Fruit fly (Drosophila melanogaster) whole organism, embryonic: ENCODE measurements around the gene CG33090.
A peak's percentile ranks its signal among the peaks of the same experiment; 100 is the strongest.

Experiments
- Ada2b ChIP-seq: fragments of 200-800 bp; sonication (Bioruptor generic); IDR thresholded peaks from 2 replicates; pipeline ENCODE4 v1.3.6; 2022; ENCODE audit warnings: missing biosample characterization, missing genetic modification characterization
- CG10565 ChIP-seq: fragments of 200-800 bp; sonication (Bioruptor generic); optimal IDR thresholded peaks from 3 replicates; lab custom pipeline; 2016; ENCODE audit warnings: missing biosample characterization, mild to moderate bottlenecking, missing genetic modification characterization
- CG12219 ChIP-seq: fragments of 200-800 bp; sonication (Bioruptor generic); optimal IDR thresholded peaks from 3 replicates; lab custom pipeline; 2018; ENCODE audit warnings: missing biosample characterization, mild to moderate bottlenecking, missing genetic modification characterization
- CG13123 ChIP-seq: fragments of 200-800 bp; sonication (Bioruptor generic); optimal IDR thresholded peaks from 2 replicates; lab custom pipeline; 2016; ENCODE audit warnings: missing biosample characterization, missing genetic modification characterization
- CG14014 ChIP-seq: fragments of 200-800 bp; sonication (Bioruptor generic); IDR thresholded peaks from 2 replicates; pipeline ENCODE4 v1.3.6; 2022; ENCODE audit warnings: missing biosample characterization, missing genetic modification characterization
- CG1529 ChIP-seq: fragments of 200-800 bp; sonication (Bioruptor generic); optimal IDR thresholded peaks from 3 replicates; lab custom pipeline; 2018; ENCODE audit warnings: missing biosample characterization, missing genetic modification characterization
- CG1602 ChIP-seq: fragments of 200-800 bp; sonication (Bioruptor generic); optimal IDR thresholded peaks from 3 replicates; lab custom pipeline; 2016; ENCODE audit warnings: missing biosample characterization, missing genetic modification characterization
- CG1832 ChIP-seq: fragments of 200-800 bp; sonication (Bioruptor generic); optimal IDR thresholded peaks from 2 replicates; lab custom pipeline; 2017; ENCODE audit warnings: missing biosample characterization, mild to moderate bottlenecking, missing genetic modification characterization, inconsistent platforms
- CG18599 ChIP-seq: fragments of 200-800 bp; sonication (Bioruptor generic); optimal IDR thresholded peaks from 3 replicates; lab custom pipeline; 2017; ENCODE audit warnings: missing biosample characterization, missing genetic modification characterization, mild to moderate bottlenecking, moderate library complexity, missing genetic modification reagents
- CG2199 ChIP-seq: fragments of 200-800 bp; sonication (Bioruptor generic); IDR thresholded peaks from 3 replicates; pipeline ENCODE4 v1.3.6; 2022; ENCODE audit warnings: missing biosample characterization, missing genetic modification characterization
- CG2678 ChIP-seq: fragments of 200-800 bp; sonication (Bioruptor generic); optimal IDR thresholded peaks from 3 replicates; lab custom pipeline; 2019; ENCODE audit warnings: missing biosample characterization, mild to moderate bottlenecking, missing genetic modification characterization, moderate library complexity
- CG30403 ChIP-seq: fragments of 200-800 bp; sonication (Bioruptor generic); optimal IDR thresholded peaks from 3 replicates; lab custom pipeline; 2016; ENCODE audit warnings: missing biosample characterization, missing genetic modification characterization
- CG31388 ChIP-seq: fragments of 200-800 bp; sonication (Bioruptor generic); optimal IDR thresholded peaks from 2 replicates; lab custom pipeline; 2016; ENCODE audit warnings: missing biosample characterization, missing genetic modification characterization
- CG3281 ChIP-seq: fragments of 200-800 bp; sonication (Bioruptor generic); optimal IDR thresholded peaks from 3 replicates; lab custom pipeline; 2017; ENCODE audit warnings: missing biosample characterization, mild to moderate bottlenecking, missing genetic modification characterization
- CG4820 ChIP-seq: fragments of 200-800 bp; sonication (Bioruptor generic); optimal IDR thresholded peaks from 3 replicates; lab custom pipeline; 2016; ENCODE audit warnings: missing biosample characterization, missing genetic modification characterization
- CG7556 ChIP-seq: fragments of 200-800 bp; sonication (Bioruptor generic); optimal IDR thresholded peaks from 2 replicates; lab custom pipeline; 2017; ENCODE audit warnings: missing biosample characterization, mild to moderate bottlenecking, missing genetic modification characterization
- CG8281 ChIP-seq: fragments of 200-800 bp; sonication (Bioruptor generic); optimal IDR thresholded peaks from 2 replicates; lab custom pipeline; 2018; ENCODE audit warnings: missing biosample characterization, mild to moderate bottlenecking, missing genetic modification characterization, moderate library complexity
- CG8944 ChIP-seq: fragments of 200-800 bp; sonication (Bioruptor generic); optimal IDR thresholded peaks from 3 replicates; lab custom pipeline; 2016; ENCODE audit warnings: missing biosample characterization, missing genetic modification characterization
- Dp ChIP-seq: fragments of 200-800 bp; sonication (Bioruptor generic); optimal IDR thresholded peaks from 2 replicates; lab custom pipeline; 2018; ENCODE audit warnings: missing biosample characterization, mild to moderate bottlenecking, missing genetic modification characterization, moderate library complexity
- HLH4C ChIP-seq: fragments of 200-800 bp; sonication (Bioruptor generic); IDR thresholded peaks from 3 replicates; pipeline ENCODE4 v1.3.6; 2022; ENCODE audit warnings: missing biosample characterization, missing genetic modification characterization; ENCODE audit not compliant: partially characterized antibody
- Max ChIP-seq: fragments of 200-800 bp; sonication (Bioruptor generic); optimal IDR thresholded peaks from 2 replicates; lab custom pipeline; 2016; ENCODE audit warnings: missing biosample characterization, mild to moderate bottlenecking, missing genetic modification characterization
- Med ChIP-seq: fragments of 200-800 bp; sonication (Bioruptor generic); peaks from one replicate; lab custom pipeline; 2016; ENCODE audit warnings: missing biosample characterization, missing genetic modification characterization, mild to moderate bottlenecking, inconsistent platforms, moderate library complexity
- Pdp1 ChIP-seq, 2 experiments: fragments of 200-800 bp; sonication (Bioruptor generic); optimal IDR thresholded peaks; 3 replicates each; lab custom pipeline; 2016; ENCODE audit warnings: missing biosample characterization in 2 of 2, missing genetic modification characterization in 2 of 2, mild to moderate bottlenecking in 1 of 2, moderate library complexity in 1 of 2
- Rfx ChIP-seq: fragments of 200-800 bp; sonication (Bioruptor generic); IDR thresholded peaks from 2 replicates; pipeline ENCODE4 v1.3.6; 2022; ENCODE audit warnings: missing biosample characterization, missing genetic modification characterization
- Sin3A ChIP-seq: fragments of >200 bp; optimal IDR thresholded peaks from 2 replicates; lab custom pipeline; 2018
- Spps ChIP-seq: fragments of 200-800 bp; sonication (Bioruptor generic); optimal IDR thresholded peaks from 2 replicates; lab custom pipeline; 2018; ENCODE audit warnings: missing biosample characterization, mild to moderate bottlenecking, missing genetic modification characterization
- Usf ChIP-seq: fragments of 200-800 bp; sonication (Bioruptor generic); optimal IDR thresholded peaks from 2 replicates; lab custom pipeline; 2017; ENCODE audit warnings: missing genotype, missing biosample characterization, missing genetic modification characterization
- Xrp1 ChIP-seq: fragments of 200-800 bp; sonication (Bioruptor generic); IDR thresholded peaks from 2 replicates; pipeline ENCODE4 v1.3.6; 2022; ENCODE audit warnings: missing biosample characterization, missing genetic modification characterization
- ac ChIP-seq: fragments of 200-800 bp; sonication (Bioruptor generic); optimal IDR thresholded peaks from 3 replicates; lab custom pipeline; 2017; ENCODE audit warnings: missing biosample characterization, mild to moderate bottlenecking, missing genetic modification characterization
- aop ChIP-seq: fragments of 200-800 bp; sonication (Bioruptor generic); IDR thresholded peaks from 2 replicates; pipeline ENCODE4 v1.3.6; 2022; ENCODE audit warnings: missing biosample characterization, missing genetic modification characterization
- en ChIP-seq: fragments of 200-800 bp; sonication (Bioruptor generic); optimal IDR thresholded peaks from 2 replicates; lab custom pipeline; 2016; ENCODE audit warnings: missing biosample characterization, missing genetic modification characterization
- eve ChIP-seq, 2 experiments: fragments of >200 bp; optimal IDR thresholded peaks; 2 replicates each; lab custom pipeline; 2017; ENCODE audit warnings: missing biosample characterization in 2 of 2, missing genetic modification characterization in 2 of 2
- fd96Cb ChIP-seq: fragments of 200-800 bp; sonication (Bioruptor generic); optimal IDR thresholded peaks from 2 replicates; lab custom pipeline; 2018; ENCODE audit warnings: missing biosample characterization, mild to moderate bottlenecking, missing genetic modification characterization, moderate library complexity
- gcm2 ChIP-seq: fragments of 200-800 bp; sonication (Bioruptor generic); optimal IDR thresholded peaks from 2 replicates; lab custom pipeline; 2016; ENCODE audit warnings: missing biosample characterization, missing genetic modification characterization
- grn ChIP-seq: fragments of 200-800 bp; sonication (Bioruptor generic); optimal IDR thresholded peaks from 3 replicates; lab custom pipeline; 2017; ENCODE audit warnings: missing biosample characterization, missing genetic modification characterization
- h ChIP-seq: fragments of >200 bp; optimal IDR thresholded peaks from 2 replicates; lab custom pipeline; 2017
- hbn ChIP-seq: fragments of 200-800 bp; sonication (Bioruptor generic); IDR thresholded peaks from 2 replicates; pipeline ENCODE4 v1.3.6; 2022; ENCODE audit warnings: missing biosample characterization, missing genetic modification characterization; ENCODE audit not compliant: partially characterized antibody
- insv ChIP-seq, 2 experiments: fragments of 200-800 bp; sonication (Bioruptor generic); optimal IDR thresholded peaks; 3 replicates each; lab custom pipeline; 2016 to 2018; ENCODE audit warnings: missing biosample characterization in 2 of 2, missing genetic modification characterization in 2 of 2
- jumu ChIP-seq: fragments of 200-800 bp; sonication (Bioruptor generic); optimal IDR thresholded peaks from 3 replicates; lab custom pipeline; 2016; ENCODE audit warnings: missing biosample characterization, missing genetic modification characterization
- ken ChIP-seq: fragments of 200-800 bp; sonication (Bioruptor generic); IDR thresholded peaks from 3 replicates; pipeline ENCODE4 v1.3.6; 2022; ENCODE audit warnings: missing biosample characterization, missing genetic modification characterization
- klu ChIP-seq: fragments of 200-800 bp; sonication (Bioruptor generic); IDR thresholded peaks from 2 replicates; pipeline ENCODE4 v1.3.6; 2022; ENCODE audit warnings: missing biosample characterization, missing genetic modification characterization
- lab ChIP-seq: fragments of 200-800 bp; sonication (Bioruptor generic); optimal IDR thresholded peaks from 3 replicates; lab custom pipeline; 2017; ENCODE audit warnings: missing biosample characterization, missing genetic modification characterization, mild to moderate bottlenecking, moderate library complexity, missing genetic modification reagents
- lbe ChIP-seq: fragments of 200-800 bp; sonication (Bioruptor generic); optimal IDR thresholded peaks from 2 replicates; lab custom pipeline; 2016; ENCODE audit warnings: missing biosample characterization, mild to moderate bottlenecking, missing genetic modification characterization
- luna ChIP-seq: fragments of 200-800 bp; sonication (Bioruptor generic); optimal IDR thresholded peaks from 2 replicates; lab custom pipeline; 2016; ENCODE audit warnings: missing biosample characterization, missing genetic modification characterization
- mam ChIP-seq: fragments of 200-800 bp; sonication (Bioruptor generic); optimal IDR thresholded peaks from 3 replicates; lab custom pipeline; 2016; ENCODE audit warnings: missing biosample characterization, missing genetic modification characterization
- peb ChIP-seq: fragments of 200-800 bp; sonication (Bioruptor generic); IDR thresholded peaks from 2 replicates; pipeline ENCODE4 v1.3.6; 2022; ENCODE audit warnings: missing biosample characterization, missing genetic modification characterization
- pho ChIP-seq: fragments of 200-800 bp; sonication (Bioruptor generic); optimal IDR thresholded peaks from 2 replicates; lab custom pipeline; 2016; ENCODE audit warnings: missing biosample characterization, missing genetic modification characterization
- prd ChIP-seq, 3 experiments: fragments of >200 bp in 2 of 3; fragments of 200-800 bp in 1 of 3; sonication (Bioruptor generic) in 1 of 3; optimal IDR thresholded peaks in 2 of 3; IDR thresholded peaks in 1 of 3; 2 replicates in 2 of 3; 3 replicates in 1 of 3; pipeline versions ENCODE4 v1.3.6 to Lab custom; 2017 to 2022; ENCODE audit warnings: missing biosample characterization in 1 of 3, missing genetic modification characterization in 1 of 3
- ro ChIP-seq: fragments of 200-800 bp; sonication (Bioruptor generic); IDR thresholded peaks from 2 replicates; pipeline ENCODE4 v1.3.6; 2022; ENCODE audit warnings: missing biosample characterization, missing genetic modification characterization
- row ChIP-seq: fragments of 200-800 bp; sonication (Bioruptor generic); IDR thresholded peaks from 3 replicates; pipeline ENCODE4 v1.3.6; 2022; ENCODE audit warnings: missing biosample characterization, missing genetic modification characterization
- sima ChIP-seq: fragments of 200-800 bp; sonication (Bioruptor generic); optimal IDR thresholded peaks from 2 replicates; lab custom pipeline; 2016; ENCODE audit warnings: missing biosample characterization, missing genetic modification characterization
- tin ChIP-seq: fragments of 200-800 bp; sonication (Bioruptor generic); optimal IDR thresholded peaks from 3 replicates; lab custom pipeline; 2016; ENCODE audit warnings: missing biosample characterization, missing genetic modification characterization
- zen2 ChIP-seq: fragments of 200-800 bp; sonication (Bioruptor generic); IDR thresholded peaks from 3 replicates; pipeline ENCODE4 v1.3.6; 2022; ENCODE audit warnings: missing biosample characterization, missing genetic modification characterization; ENCODE audit not compliant: partially characterized antibody

Gene CG33090

DNA sequence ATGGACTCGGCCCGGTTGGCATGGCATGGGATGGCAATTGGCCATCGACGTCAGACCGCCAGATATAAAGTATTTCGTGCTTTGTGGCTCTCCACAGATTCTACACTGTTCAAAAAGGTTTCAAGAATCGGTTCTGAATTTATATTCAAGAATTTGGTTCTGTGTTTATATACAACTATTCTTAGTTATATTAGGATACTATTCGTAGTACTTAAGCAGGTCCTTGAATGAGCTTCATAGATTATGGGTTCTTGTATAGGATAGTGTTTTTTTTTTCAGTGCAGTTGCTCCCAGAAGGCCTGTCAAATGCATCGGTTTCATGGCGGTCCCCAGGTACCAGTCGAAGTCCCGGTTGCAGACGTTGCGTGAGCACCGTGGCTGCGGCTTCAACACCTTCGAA, 52.6 kb downstream of the CG33090 start (continued):
- TF ChIP-seq lab = no peak
- TF ChIP-seq CG7556 = no peak
- no peak for TF ChIP-seq Rfx (GFP tag; lab: Robert Waterston, UW)
- no peak for TF ChIP-seq Dp (GFP tag; lab: Kevin White, UChicago)
- no peak for TF ChIP-seq zen2 (GFP tag; lab: Robert Waterston, UW)
- TF ChIP-seq insv (GFP tag; optimal IDR thresholded peaks at IDR 0.05; lab: Kevin White, UChicago) = no peak
- no peak for TF ChIP-seq klu
- TF ChIP-seq CG30403 (GFP tag; lab: Kevin White, UChicago) = peak; percentile 14
- no peak for TF ChIP-seq mam
- no peak for TF ChIP-seq gcm2 (GFP tag; lab: Kevin White, UChicago)
- TF ChIP-seq Sin3A = no peak
- no peak for TF ChIP-seq jumu (GFP tag; lab: Kevin White, UChicago)
- TF ChIP-seq CG1529 (GFP tag; lab: Kevin White, UChicago) = no peak
- no peak for TF ChIP-seq CG1832 (GFP tag; lab: Kevin White, UChicago)
- no peak for TF ChIP-seq Spps
- TF ChIP-seq Ada2b (GFP tag; lab: Robert Waterston, UW) = no peak
- TF ChIP-seq CG2678 (tag; lab: Kevin White, UChicago) = no peak
- no peak for TF ChIP-seq CG3281 (GFP tag; lab: Kevin White, UChicago)
- no peak for TF ChIP-seq CG8944 (GFP tag; lab: Kevin White, UChicago)
- TF ChIP-seq en (GFP tag; lab: Kevin White, UChicago) = no peak
- TF ChIP-seq sima (GFP tag; lab: Kevin White, UChicago) = no peak
- TF ChIP-seq hbn (GFP tag; lab: Robert Waterston, UW) = no peak
- TF ChIP-seq CG12219 (GFP tag; lab: Kevin White, UChicago) = no peak
- TF ChIP-seq luna (GFP tag; lab: Kevin White, UChicago) = no peak
- TF ChIP-seq CG14014 (GFP tag; lab: Robert Waterston, UW) = no peak
- TF ChIP-seq Xrp1 (GFP tag; lab: Robert Waterston, UW) = peak; percentile 56; the same call in 1 of the 2 replicates
- TF ChIP-seq CG2199 = no peak
- TF ChIP-seq Med (GFP tag; lab: Kevin White, UChicago) = peak; percentile 69
- TF ChIP-seq ro (GFP tag; lab: Robert Waterston, UW) = no peak
- TF ChIP-seq CG4820 (GFP tag; lab: Kevin White, UChicago) = peak; percentile 35
- no peak for TF ChIP-seq tin (GFP tag; lab: Kevin White, UChicago)
- no peak for TF ChIP-seq ken (GFP tag; lab: Robert Waterston, UW)
- TF ChIP-seq CG8281 (tag; lab: Kevin White, UChicago) = no peak
- TF ChIP-seq CG10565 (GFP tag; lab: Kevin White, UChicago) = no peak
- no peak for TF ChIP-seq peb
- TF ChIP-seq eve (GFP tag; optimal IDR thresholded peaks at IDR 0.05; lab: Kevin White, UChicago) = no peak
- TF ChIP-seq CG1602 (GFP tag; lab: Kevin White, UChicago) = peak; percentile 5
- peak in 1 of 2 experiments; percentile 14 for TF ChIP-seq Pdp1 (GFP tag; optimal IDR thresholded peaks at IDR 0.05; lab: Kevin White, UChicago)
- no peak for TF ChIP-seq CG31388 (GFP tag; lab: Kevin White, UChicago)
- no peak for TF ChIP-seq CG18599 (GFP tag; lab: Kevin White, UChicago)
- no peak for TF ChIP-seq aop (GFP tag; lab: Robert Waterston, UW)
- no peak for TF ChIP-seq ac (GFP tag; lab: Kevin White, UChicago)
- peak; percentile 14 for TF ChIP-seq fd96Cb (tag; lab: Kevin White, UChicago)
- no peak for TF ChIP-seq row
- TF ChIP-seq Max (GFP tag; lab: Kevin White, UChicago) = no peak
- TF ChIP-seq lbe (GFP tag; lab: Kevin White, UChicago) = peak; percentile 93
- no peak for TF ChIP-seq prd (optimal IDR thresholded peaks at IDR 0.05; lab: Kevin White, UChicago)
- peak; percentile 61 for TF ChIP-seq prd (GFP tag; IDR thresholded peaks at IDR 0.05; lab: Robert Waterston, UW)
- TF ChIP-seq HLH4C = no peak
- no peak for TF ChIP-seq h (lab: Kevin White, UChicago)
- no peak for TF ChIP-seq grn (GFP tag; lab: Kevin White, UChicago)
- no peak for TF ChIP-seq CG13123
- no peak for TF ChIP-seq Usf (GFP tag; lab: Kevin White, UChicago)
- TF ChIP-seq pho (GFP tag; lab: Kevin White, UChicago) = no peak
